Fruit fly (Drosophila melanogaster): Measurements from ENCODE around the gene CG12321.

CG12321 gene

DNA sequence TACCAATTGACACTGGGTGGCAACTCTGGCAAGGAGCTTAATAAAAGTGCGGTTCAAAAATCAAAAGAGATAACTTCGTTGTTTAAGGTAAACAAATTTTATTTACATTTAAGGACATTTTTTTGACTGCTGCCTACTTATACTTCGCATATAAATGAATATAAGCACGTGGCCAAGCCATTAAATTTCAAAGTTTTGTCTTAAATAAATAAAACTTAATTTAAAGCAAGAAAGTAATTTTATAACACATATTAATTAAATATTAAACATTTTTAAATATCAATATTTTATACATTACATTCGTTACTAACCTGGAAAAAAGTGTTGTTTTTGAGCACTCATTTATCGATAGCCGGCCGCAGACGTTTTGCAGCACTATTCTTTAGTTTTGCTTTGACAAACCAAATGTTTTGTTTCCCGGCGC lies at the start of gene CG12321, which contains the start of gene MED17:
TSS of gene CG12321 (minus strand) at position 6 of the 424 bp plus-strand sequence.
TSS of gene MED17 (plus strand) at position 371 of the 424 bp plus-strand sequence.
- peak; percentile 87 for TF ChIP-seq noc (tag; optimal IDR thresholded peaks at IDR 0.05)

- TF ChIP-seq noc (tag; optimal IDR thresholded peaks at IDR 0.05), result no peak
Observed at dm6 chr3R:18235879-18236278, 47.4 kb upstream of the CG12321 start, which contains the start of gene repo. Gene repo (plus strand): TSS chr3R:18236192.

dm6 chr3R:18234699-18235257 lies 46.3 kb upstream of the CG12321 start:
- TF ChIP-seq noc (tag; optimal IDR thresholded peaks at IDR 0.05), result no peak

- no peak for TF ChIP-seq noc (tag; optimal IDR thresholded peaks at IDR 0.05)
Observed at dm6 chr3R:18232187-18232586, 43.7 kb upstream of the CG12321 start.

DNA sequence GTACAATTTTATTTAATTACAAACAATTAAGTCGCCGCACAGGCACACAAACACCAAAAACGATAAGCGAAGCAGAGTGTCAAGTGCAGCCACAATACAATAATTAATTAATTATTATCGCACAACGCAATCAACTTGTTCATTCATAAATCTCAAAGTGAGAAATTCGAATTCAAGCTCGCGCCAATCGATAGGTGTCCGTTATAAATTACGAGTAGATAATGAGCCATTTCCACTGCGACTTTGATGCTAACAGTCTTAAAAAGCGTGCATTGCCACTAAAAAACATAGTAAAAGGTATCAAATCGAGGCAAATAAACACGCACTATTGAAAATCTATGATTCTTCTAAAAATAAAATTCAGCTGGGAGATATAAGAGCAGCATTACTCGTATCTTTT lies 41.7 kb upstream of the CG12321 start:
- TF ChIP-seq noc (tag; optimal IDR thresholded peaks at IDR 0.05), result no peak

DNA sequence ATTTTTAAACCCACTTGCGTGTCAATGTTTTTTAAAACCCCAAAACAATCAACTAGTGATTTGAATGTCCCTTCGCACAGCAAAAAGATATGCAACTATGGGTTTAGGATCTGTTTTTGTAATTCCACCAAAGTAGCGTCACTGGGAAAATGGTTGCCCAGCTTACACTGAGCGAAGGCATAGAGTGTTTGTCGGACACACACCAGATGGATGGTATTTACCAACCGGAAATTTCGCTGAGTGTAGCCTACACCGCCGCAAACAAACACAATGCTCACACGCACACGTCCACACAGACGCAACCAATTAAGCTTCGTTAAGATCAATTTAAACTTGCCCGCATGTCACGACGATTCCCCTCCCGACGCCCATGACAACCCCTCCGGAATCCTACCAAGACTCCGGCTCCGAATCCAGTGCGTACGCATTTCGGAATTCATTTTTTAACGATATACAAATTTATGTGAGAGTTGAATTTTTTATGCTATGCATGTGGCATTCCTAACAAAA lies 40.3 kb upstream of the CG12321 start:
- TF ChIP-seq noc (tag; optimal IDR thresholded peaks at IDR 0.05), result no peak

dm6 chr3R:18227385-18227784 lies 38.9 kb upstream of the CG12321 start:
- TF ChIP-seq noc (tag; optimal IDR thresholded peaks at IDR 0.05), result no peak

DNA sequence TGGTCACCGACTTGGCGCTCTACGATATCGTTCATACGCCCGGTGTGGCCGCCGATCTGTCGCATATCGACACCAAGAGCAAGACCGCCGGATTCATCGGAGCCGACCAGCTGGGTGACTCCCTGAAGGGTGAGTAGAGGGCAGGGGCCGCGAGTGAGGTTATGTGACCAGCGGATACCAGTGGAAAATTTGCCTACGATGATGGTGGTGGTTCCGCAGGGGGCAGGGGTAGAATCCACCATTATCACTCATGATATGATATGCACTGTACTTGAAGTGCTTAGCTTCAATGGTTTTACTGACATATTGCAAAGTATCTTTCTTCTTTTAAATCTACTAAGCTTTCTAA lies 38.3 kb upstream of the CG12321 start:
- TF ChIP-seq noc (tag; optimal IDR thresholded peaks at IDR 0.05), result no peak

DNA sequence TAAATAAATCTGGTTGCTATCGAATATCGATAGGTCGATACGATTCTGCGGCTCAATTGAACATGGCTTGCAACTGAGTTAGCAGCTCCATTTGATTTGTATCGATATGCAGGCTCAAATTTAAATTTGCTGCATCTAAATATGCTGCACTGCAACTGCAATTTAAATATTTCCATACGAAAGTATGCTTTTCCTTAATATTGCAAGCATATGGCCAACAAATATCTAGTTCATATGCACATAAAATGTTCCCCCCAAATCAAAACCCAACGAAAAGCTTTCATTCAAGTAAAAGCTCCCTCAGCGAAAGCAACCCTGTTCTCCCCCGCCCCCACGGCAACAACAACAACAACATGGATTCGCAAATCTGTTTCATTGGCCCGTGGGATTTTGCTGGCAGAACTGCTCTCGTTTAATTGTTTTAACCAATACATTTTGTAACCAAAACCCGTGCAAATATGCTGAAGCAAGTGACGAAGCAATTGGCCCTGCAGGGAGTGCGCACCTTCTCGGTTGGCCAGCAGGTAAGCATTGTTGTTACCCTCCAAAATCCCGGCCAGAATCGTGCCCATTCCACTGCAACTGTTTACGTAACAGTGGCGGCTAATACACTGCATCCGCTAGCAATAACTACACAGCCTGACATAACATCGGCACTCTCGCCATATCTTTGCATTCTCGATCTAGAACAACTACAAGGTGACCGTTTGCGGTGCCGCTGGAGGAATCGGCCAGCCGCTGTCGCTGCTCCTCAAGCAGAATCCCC lies 37.7 kb upstream of the CG12321 start, which contains the start of the genes CG7168 and Mdh2:
TSS of gene CG7168 (minus strand) at position 40 of the 766 bp plus-strand sequence.
TSS of gene Mdh2 (plus strand) at position 354 of the 766 bp plus-strand sequence.
- TF ChIP-seq noc (tag; optimal IDR thresholded peaks at IDR 0.05), result no peak

DNA sequence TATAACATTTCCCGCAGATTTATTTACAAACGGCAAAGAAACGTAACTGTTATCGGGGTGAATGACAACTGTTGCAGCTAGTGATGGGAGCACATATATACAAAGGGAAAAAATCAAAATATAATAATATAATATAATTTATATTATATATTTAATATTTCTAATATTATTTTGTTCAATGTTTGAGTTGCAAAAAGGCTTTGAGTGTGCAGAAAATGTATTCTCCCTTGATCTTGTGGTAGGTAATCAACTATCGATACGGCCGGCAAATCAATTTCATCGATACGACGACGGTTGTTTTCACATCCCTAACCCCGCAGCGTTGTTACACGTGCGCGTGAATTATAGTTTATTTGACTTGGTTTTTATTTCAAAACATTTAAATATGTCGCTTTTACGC lies 34.9 kb upstream of the CG12321 start, which contains the start of the genes mTerf5 and Non3:
TSS of gene mTerf5 (minus strand) at position 249 of the 400 bp plus-strand sequence.
TSS of gene Non3 (plus strand) at position 289 of the 400 bp plus-strand sequence.
- peak; percentile 54 for TF ChIP-seq noc (tag; optimal IDR thresholded peaks at IDR 0.05)

DNA sequence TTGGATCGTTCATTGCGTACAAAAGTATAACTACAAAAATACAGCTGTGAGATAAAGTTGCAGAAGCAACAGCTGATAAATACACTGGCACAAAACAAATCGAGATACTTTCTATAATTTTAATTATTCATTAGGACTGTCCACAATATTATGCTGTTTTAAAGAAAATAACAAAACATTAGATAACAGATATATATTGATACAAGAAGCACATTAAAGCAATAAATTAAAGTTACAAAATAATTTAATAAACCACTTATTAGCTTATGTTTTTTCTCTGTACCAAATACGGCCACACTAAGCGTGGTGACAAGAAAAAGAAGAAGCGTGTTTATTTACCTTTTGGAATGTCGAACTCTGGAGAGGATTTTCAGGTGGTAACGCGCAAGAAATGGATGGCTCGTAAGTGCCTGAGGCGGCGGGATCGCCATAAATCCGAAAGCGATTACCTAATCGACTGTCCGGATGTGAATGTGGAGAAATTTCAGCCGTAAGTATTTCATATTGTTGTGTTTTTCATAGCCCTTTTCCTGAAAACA lies 31.8 kb upstream of the CG12321 start, which contains the start of the genes CG7988 and CG7183:
TSS of gene CG7988 (plus strand) at position 316 of the 539 bp plus-strand sequence.
TSS of gene CG7183 (minus strand) at position 489 of the 539 bp plus-strand sequence.
- TF ChIP-seq noc (tag; optimal IDR thresholded peaks at IDR 0.05), result peak; percentile 92

DNA sequence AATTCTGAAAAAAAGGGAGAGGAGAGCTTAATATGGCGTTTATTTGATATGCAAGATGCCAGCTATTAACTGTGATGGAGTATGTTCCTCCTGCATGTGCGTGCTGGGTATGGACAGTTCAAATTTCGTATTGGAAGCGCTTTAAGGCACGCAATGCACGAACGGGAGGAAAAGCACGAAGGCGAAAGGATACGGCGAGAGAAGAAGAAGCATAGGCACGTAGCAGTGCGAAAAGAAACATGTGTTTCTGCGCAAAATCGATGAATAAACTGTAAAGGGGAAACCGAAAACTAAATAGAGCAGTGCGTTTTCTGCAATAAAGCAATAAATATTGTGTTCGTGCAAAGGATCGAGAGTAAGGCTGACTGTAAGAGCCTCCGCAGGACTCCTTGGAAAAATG lies 27.4 kb upstream of the CG12321 start, which contains the start of gene CG14314:
TSS of gene CG14314 (plus strand) at position 243 of the 400 bp plus-strand sequence.
- TF ChIP-seq noc (tag; optimal IDR thresholded peaks at IDR 0.05), result no peak

- no peak for TF ChIP-seq noc (tag; optimal IDR thresholded peaks at IDR 0.05)
Observed at dm6 chr3R:18215300-18215699, 26.8 kb upstream of the CG12321 start.

DNA sequence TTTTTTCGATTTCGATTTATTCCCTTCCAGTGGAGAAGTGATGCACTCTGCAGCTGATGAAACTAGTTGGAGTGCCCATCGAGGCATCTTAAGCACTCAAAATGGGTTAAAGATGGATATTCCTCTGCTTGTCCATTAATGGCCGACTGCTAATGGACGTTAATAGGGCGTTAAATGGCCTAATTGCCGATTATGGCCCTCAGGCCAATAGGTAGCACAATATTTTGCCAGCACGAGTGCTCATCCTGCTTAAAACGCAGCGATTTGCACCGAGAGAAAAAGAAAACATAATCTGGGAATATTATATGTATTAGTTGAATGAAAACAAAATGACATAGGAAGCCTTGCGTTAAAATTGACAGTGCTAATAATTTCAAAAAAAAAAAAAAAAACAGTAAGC lies 20.0 kb upstream of the CG12321 start, which contains the start of gene CG44158:
TSS of gene CG44158 (plus strand) at position 301 of the 400 bp plus-strand sequence.
- TF ChIP-seq noc (tag; optimal IDR thresholded peaks at IDR 0.05), result no peak

- no peak for TF ChIP-seq noc (tag; optimal IDR thresholded peaks at IDR 0.05)
Observed at dm6 chr3R:18199885-18200249, 11.4 kb upstream of the CG12321 start.
